Fruit fly (Drosophila melanogaster) whole organism, embryonic: ENCODE results near the gene mRpL12.

Source experiments
- Ada2b ChIP-seq: fragments of 200-800 bp; sonication (Bioruptor generic); IDR thresholded peaks from 2 replicates; pipeline ENCODE4 v1.3.6; 2022; ENCODE audit warnings: missing biosample characterization, missing genetic modification characterization
- Antp ChIP-seq: fragments of 200-800 bp; sonication (Bioruptor generic); optimal IDR thresholded peaks from 3 replicates; lab custom pipeline; 2016; ENCODE audit warnings: missing biosample characterization, missing genetic modification characterization
- BEAF-32 ChIP-seq: fragments of 200-800 bp; sonication (Bioruptor generic); optimal IDR thresholded peaks from 3 replicates; lab custom pipeline; 2017; ENCODE audit warnings: missing biosample characterization, missing genetic modification characterization, mild to moderate bottlenecking, moderate library complexity, missing genetic modification reagents
- Bgb ChIP-seq: fragments of 200-800 bp; sonication (Bioruptor generic); IDR thresholded peaks from 2 replicates; pipeline ENCODE4 v1.3.6; 2022; ENCODE audit warnings: missing biosample characterization, missing genetic modification characterization; ENCODE audit not compliant: partially characterized antibody
- CG10267 ChIP-seq: fragments of 200-800 bp; sonication (Bioruptor generic); optimal IDR thresholded peaks from 2 replicates; lab custom pipeline; 2018; ENCODE audit warnings: missing biosample characterization, mild to moderate bottlenecking, missing genetic modification characterization, moderate library complexity
- CG10543 ChIP-seq: fragments of 200-800 bp; sonication (Bioruptor generic); optimal IDR thresholded peaks from 3 replicates; lab custom pipeline; 2017; ENCODE audit warnings: missing biosample characterization, mild to moderate bottlenecking, missing genetic modification characterization, moderate library complexity
- CG11247 ChIP-seq: fragments of 200-800 bp; sonication (Bioruptor generic); IDR thresholded peaks from 2 replicates; pipeline ENCODE4 v1.3.6; 2022; ENCODE audit warnings: missing biosample characterization, missing genetic modification characterization
- CG11696 ChIP-seq: fragments of 200-800 bp; sonication (Bioruptor generic); IDR thresholded peaks from 2 replicates; pipeline ENCODE4 v1.3.6; 2022; ENCODE audit warnings: missing biosample characterization, missing genetic modification characterization
- CG12219 ChIP-seq: fragments of 200-800 bp; sonication (Bioruptor generic); optimal IDR thresholded peaks from 3 replicates; lab custom pipeline; 2018; ENCODE audit warnings: missing biosample characterization, mild to moderate bottlenecking, missing genetic modification characterization
- CG12299 ChIP-seq: fragments of 200-800 bp; sonication (Bioruptor generic); optimal IDR thresholded peaks from 2 replicates; lab custom pipeline; 2018; ENCODE audit warnings: missing biosample characterization, mild to moderate bottlenecking, missing genetic modification characterization
- CG13424 ChIP-seq: fragments of 200-800 bp; sonication (Bioruptor generic); optimal IDR thresholded peaks from 2 replicates; lab custom pipeline; 2019; ENCODE audit warnings: missing biosample characterization, mild to moderate bottlenecking, missing genetic modification characterization, moderate library complexity
- CG16815 ChIP-seq: fragments of 200-800 bp; sonication (Bioruptor generic); optimal IDR thresholded peaks from 3 replicates; lab custom pipeline; 2017; ENCODE audit warnings: missing biosample characterization, mild to moderate bottlenecking, missing genetic modification characterization
- CG17359 ChIP-seq: fragments of 200-800 bp; sonication (Bioruptor generic); optimal IDR thresholded peaks from 3 replicates; lab custom pipeline; 2018; ENCODE audit warnings: missing biosample characterization, mild to moderate bottlenecking, missing genetic modification characterization, moderate library complexity
- CG18599 ChIP-seq: fragments of 200-800 bp; sonication (Bioruptor generic); optimal IDR thresholded peaks from 3 replicates; lab custom pipeline; 2017; ENCODE audit warnings: missing biosample characterization, missing genetic modification characterization, mild to moderate bottlenecking, moderate library complexity, missing genetic modification reagents
- CG18764 ChIP-seq: fragments of 200-800 bp; sonication (Bioruptor generic); optimal IDR thresholded peaks from 3 replicates; lab custom pipeline; 2016; ENCODE audit warnings: missing biosample characterization, missing genetic modification characterization
- CG32772 ChIP-seq: fragments of 200-800 bp; sonication (Bioruptor generic); IDR thresholded peaks from 2 replicates; pipeline ENCODE4 v1.3.6; 2022; ENCODE audit warnings: missing biosample characterization, missing genetic modification characterization
- CG33557 ChIP-seq: fragments of 200-800 bp; sonication (Bioruptor generic); optimal IDR thresholded peaks from 2 replicates; lab custom pipeline; 2019; ENCODE audit warnings: missing biosample characterization, mild to moderate bottlenecking, missing genetic modification characterization, moderate library complexity
- CG3838 ChIP-seq: fragments of 200-800 bp; sonication (Bioruptor generic); optimal IDR thresholded peaks from 3 replicates; lab custom pipeline; 2016; ENCODE audit warnings: missing biosample characterization, missing genetic modification characterization
- CG42726 ChIP-seq: fragments of 200-800 bp; sonication (Bioruptor generic); IDR thresholded peaks from 2 replicates; pipeline ENCODE4 v1.3.6; 2022; ENCODE audit warnings: missing biosample characterization, missing genetic modification characterization; ENCODE audit not compliant: partially characterized antibody
- CG4360 ChIP-seq: fragments of 200-800 bp; sonication (Bioruptor generic); IDR thresholded peaks from 2 replicates; pipeline ENCODE4 v1.3.6; 2022; ENCODE audit warnings: missing biosample characterization, missing genetic modification characterization
- CG4424 ChIP-seq: fragments of 200-800 bp; sonication (Bioruptor generic); optimal IDR thresholded peaks from 3 replicates; lab custom pipeline; 2016; ENCODE audit warnings: missing biosample characterization, missing genetic modification characterization
- CG4707 ChIP-seq: fragments of 200-800 bp; sonication (Bioruptor generic); optimal IDR thresholded peaks from 2 replicates; lab custom pipeline; 2018; ENCODE audit warnings: missing biosample characterization, mild to moderate bottlenecking, missing genetic modification characterization, moderate library complexity
- CG5953 ChIP-seq: fragments of 200-800 bp; sonication (Bioruptor generic); IDR thresholded peaks from 2 replicates; pipeline ENCODE4 v1.3.6; 2022; ENCODE audit warnings: missing biosample characterization, missing genetic modification characterization
- CG6765 ChIP-seq: fragments of 200-800 bp; sonication (Bioruptor generic); optimal IDR thresholded peaks from 3 replicates; lab custom pipeline; 2017; ENCODE audit warnings: missing biosample characterization, mild to moderate bottlenecking, missing genetic modification characterization
- CG7745 ChIP-seq: fragments of 200-800 bp; sonication (Bioruptor generic); optimal IDR thresholded peaks from 2 replicates; lab custom pipeline; 2018; ENCODE audit warnings: missing biosample characterization, mild to moderate bottlenecking, missing genetic modification characterization, moderate library complexity
- CG8290 ChIP-seq, 3 experiments: fragments of 200-800 bp; sonication (Bioruptor generic); optimal IDR thresholded peaks; 2 replicates each; lab custom pipeline; 2016 to 2019; ENCODE audit warnings: missing biosample characterization in 3 of 3, missing genetic modification characterization in 3 of 3, mild to moderate bottlenecking in 2 of 3, moderate library complexity in 1 of 3
- CG8388 ChIP-seq: fragments of 200-800 bp; sonication (Bioruptor generic); optimal IDR thresholded peaks from 2 replicates; lab custom pipeline; 2019; ENCODE audit warnings: missing biosample characterization, mild to moderate bottlenecking, missing genetic modification characterization, moderate library complexity
- Dad ChIP-seq: fragments of 200-800 bp; sonication (Bioruptor generic); optimal IDR thresholded peaks from 3 replicates; lab custom pipeline; 2016; ENCODE audit warnings: missing biosample characterization, missing genetic modification characterization
- Ets97D ChIP-seq: fragments of 200-800 bp; sonication (Bioruptor generic); optimal IDR thresholded peaks from 3 replicates; lab custom pipeline; 2016; ENCODE audit warnings: missing biosample characterization, missing genetic modification characterization
- Fer3 ChIP-seq: fragments of 200-800 bp; sonication (Bioruptor generic); optimal IDR thresholded peaks from 2 replicates; lab custom pipeline; 2018; ENCODE audit warnings: missing biosample characterization, mild to moderate bottlenecking, missing genetic modification characterization, moderate library complexity
- Hey ChIP-seq: fragments of 200-800 bp; sonication (Bioruptor generic); optimal IDR thresholded peaks from 3 replicates; lab custom pipeline; 2018; ENCODE audit warnings: missing biosample characterization, mild to moderate bottlenecking, missing genetic modification characterization
- Hmr ChIP-seq: fragments of 200-800 bp; sonication (Bioruptor generic); optimal IDR thresholded peaks from 3 replicates; lab custom pipeline; 2017; ENCODE audit warnings: mild to moderate bottlenecking, missing biosample characterization, missing genetic modification reagents, missing genetic modification characterization
- MESR4 ChIP-seq: fragments of 200-800 bp; sonication (Bioruptor generic); optimal IDR thresholded peaks from 2 replicates; lab custom pipeline; 2018; ENCODE audit warnings: missing biosample characterization, mild to moderate bottlenecking, missing genetic modification characterization, moderate library complexity
- Myb ChIP-seq: fragments of 200-800 bp; sonication (Bioruptor generic); optimal IDR thresholded peaks from 2 replicates; lab custom pipeline; 2016; ENCODE audit warnings: missing biosample characterization, missing genetic modification characterization
- Sin3A ChIP-seq: fragments of >200 bp; optimal IDR thresholded peaks from 2 replicates; lab custom pipeline; 2018
- Xbp1 ChIP-seq: fragments of 200-800 bp; sonication (Bioruptor generic); optimal IDR thresholded peaks from 3 replicates; lab custom pipeline; 2016; ENCODE audit warnings: missing biosample characterization, mild to moderate bottlenecking, missing genetic modification characterization
- cato ChIP-seq: fragments of 200-800 bp; sonication (Bioruptor generic); optimal IDR thresholded peaks from 2 replicates; lab custom pipeline; 2016; ENCODE audit warnings: missing biosample characterization, missing genetic modification characterization, borderline replicate concordance
- dmrt99B ChIP-seq: fragments of 200-800 bp; sonication (Bioruptor generic); optimal IDR thresholded peaks from 2 replicates; lab custom pipeline; 2018; ENCODE audit warnings: missing biosample characterization, mild to moderate bottlenecking, missing genetic modification characterization, moderate library complexity
- fd3F ChIP-seq: fragments of 200-800 bp; sonication (Bioruptor generic); optimal IDR thresholded peaks from 2 replicates; lab custom pipeline; 2018; ENCODE audit warnings: missing biosample characterization, mild to moderate bottlenecking, missing genetic modification characterization, moderate library complexity
- hb ChIP-seq: fragments of 200-800 bp; sonication (Bioruptor generic); IDR thresholded peaks from 3 replicates; pipeline ENCODE4 v1.3.6; 2022; ENCODE audit warnings: missing biosample characterization, missing genetic modification characterization; ENCODE audit not compliant: partially characterized antibody
- hbn ChIP-seq: fragments of 200-800 bp; sonication (Bioruptor generic); IDR thresholded peaks from 2 replicates; pipeline ENCODE4 v1.3.6; 2022; ENCODE audit warnings: missing biosample characterization, missing genetic modification characterization; ENCODE audit not compliant: partially characterized antibody
- insv ChIP-seq, 2 experiments: fragments of 200-800 bp; sonication (Bioruptor generic); optimal IDR thresholded peaks; 3 replicates each; lab custom pipeline; 2016 to 2018; ENCODE audit warnings: missing biosample characterization in 2 of 2, missing genetic modification characterization in 2 of 2
- klu ChIP-seq: fragments of 200-800 bp; sonication (Bioruptor generic); IDR thresholded peaks from 2 replicates; pipeline ENCODE4 v1.3.6; 2022; ENCODE audit warnings: missing biosample characterization, missing genetic modification characterization
- nau ChIP-seq: fragments of 200-800 bp; sonication (Bioruptor generic); optimal IDR thresholded peaks from 3 replicates; lab custom pipeline; 2017; ENCODE audit warnings: missing biosample characterization, mild to moderate bottlenecking, missing genetic modification characterization, missing genetic modification reagents
- phol ChIP-seq: fragments of 200-800 bp; sonication (Bioruptor generic); optimal IDR thresholded peaks from 3 replicates; lab custom pipeline; 2018; ENCODE audit warnings: missing biosample characterization, mild to moderate bottlenecking, missing genetic modification characterization, moderate library complexity
- sna ChIP-seq: fragments of 200-800 bp; sonication (Bioruptor generic); IDR thresholded peaks from 2 replicates; pipeline ENCODE4 v1.3.6; 2022; ENCODE audit warnings: missing biosample characterization, missing genetic modification characterization; ENCODE audit not compliant: partially characterized antibody
- stwl ChIP-seq: fragments of 200-800 bp; sonication (Bioruptor generic); optimal IDR thresholded peaks from 3 replicates; lab custom pipeline; 2018; ENCODE audit warnings: missing biosample characterization, mild to moderate bottlenecking, missing genetic modification characterization, moderate library complexity
- tup ChIP-seq: fragments of 200-800 bp; sonication (Bioruptor generic); optimal IDR thresholded peaks from 2 replicates; lab custom pipeline; 2016; ENCODE audit warnings: missing biosample characterization, mild to moderate bottlenecking, missing genetic modification characterization, moderate library complexity
- wek ChIP-seq: fragments of 200-800 bp; sonication (Bioruptor generic); optimal IDR thresholded peaks from 3 replicates; lab custom pipeline; 2018; ENCODE audit warnings: missing biosample characterization, mild to moderate bottlenecking, missing genetic modification characterization, moderate library complexity

The mRpL12 gene

dm6 chr3L:8956669-8957068 lies at the start of gene mRpL12 (continued):
- TF ChIP-seq CG6765 (GFP tag; lab: Kevin White, UChicago) (no peak), CG4424 (peak; percentile 25), MESR4 (GFP tag; lab: Kevin White, UChicago) (peak; percentile 87), stwl (tag; lab: Kevin White, UChicago) (peak; percentile 80), CG11696 (GFP tag; lab: Robert Waterston, UW) (no peak), Ada2b (GFP tag; lab: Robert Waterston, UW) (no peak), fd3F (GFP tag; lab: Kevin White, UChicago) (no peak), CG16815 (GFP tag; lab: Kevin White, UChicago) (no peak), hb (GFP tag; lab: Robert Waterston, UW) (no peak), CG7745 (tag; lab: Kevin White, UChicago) (no peak), CG8388 (no peak), CG17359 (no peak), Myb (GFP tag; lab: Kevin White, UChicago) (peak; percentile 91), hbn (GFP tag; lab: Robert Waterston, UW) (no peak), wek (GFP tag; lab: Kevin White, UChicago) (no peak), CG13424 (tag; lab: Kevin White, UChicago) (no peak), CG8290 (GFP tag; optimal IDR thresholded peaks at IDR 0.05; lab: Kevin White, UChicago) (no peak), CG8290 (tag; optimal IDR thresholded peaks at IDR 0.05; lab: Kevin White, UChicago) (no peak), CG18599 (no peak), Ets97D (GFP tag; lab: Kevin White, UChicago) (peak; percentile 6), CG42726 (GFP tag; lab: Robert Waterston, UW) (no peak), Xbp1 (GFP tag; lab: Kevin White, UChicago) (no peak), Dad (GFP tag; lab: Kevin White, UChicago) (no peak), BEAF-32 (peak; percentile 30), cato (GFP tag; lab: Kevin White, UChicago) (no peak), Sin3A (lab: Kevin White, UChicago) (no peak), CG4707 (GFP tag; lab: Kevin White, UChicago) (no peak), phol (tag; lab: Kevin White, UChicago) (peak; percentile 25), insv (GFP tag; optimal IDR thresholded peaks at IDR 0.05; lab: Kevin White, UChicago) (no peak), klu (GFP tag; lab: Robert Waterston, UW) (no peak), CG32772 (GFP tag; lab: Robert Waterston, UW) (no peak), CG10543 (GFP tag; lab: Kevin White, UChicago) (no peak), tup (GFP tag; lab: Kevin White, UChicago) (no peak), Hey (tag; lab: Kevin White, UChicago) (no peak), Antp (GFP tag; lab: Kevin White, UChicago) (no peak), sna (GFP tag; lab: Robert Waterston, UW) (peak; percentile 48; the same call in 1 of the 2 replicates), nau (GFP tag; lab: Kevin White, UChicago) (no peak), Bgb (GFP tag; lab: Robert Waterston, UW) (peak; percentile 23; the same call in 1 of the 2 replicates), CG10267 (tag; lab: Kevin White, UChicago) (peak; percentile 21), dmrt99B (tag; lab: Kevin White, UChicago) (no peak), CG33557 (GFP tag; lab: Kevin White, UChicago) (no peak), CG4360 (GFP tag; lab: Robert Waterston, UW) (no peak), CG5953 (no peak), CG11247 (no peak), CG12219 (no peak), Hmr (GFP tag; lab: Kevin White, UChicago) (no peak), CG3838 (GFP tag; lab: Kevin White, UChicago) (no peak), CG18764 (GFP tag; lab: Kevin White, UChicago) (no peak), Fer3 (tag; lab: Kevin White, UChicago) (no peak), CG12299 (tag; lab: Kevin White, UChicago) (no peak)
